Fruit fly (Drosophila melanogaster) whole organism, embryonic: ENCODE data around the gene CG12116.

Experiments used
- Aef1 ChIP-seq: fragments of 200-800 bp; sonication (Bioruptor generic); IDR thresholded peaks from 3 replicates; pipeline ENCODE4 v1.3.6; 2022; ENCODE audit warnings: missing biosample characterization, missing genetic modification characterization
- BEAF-32 ChIP-seq: fragments of 200-800 bp; sonication (Bioruptor generic); optimal IDR thresholded peaks from 3 replicates; lab custom pipeline; 2017; ENCODE audit warnings: missing biosample characterization, missing genetic modification characterization, mild to moderate bottlenecking, moderate library complexity, missing genetic modification reagents
- CG10267 ChIP-seq: fragments of 200-800 bp; sonication (Bioruptor generic); optimal IDR thresholded peaks from 2 replicates; lab custom pipeline; 2018; ENCODE audit warnings: missing biosample characterization, mild to moderate bottlenecking, missing genetic modification characterization, moderate library complexity
- CG10274 ChIP-seq: fragments of 200-800 bp; sonication (Bioruptor generic); optimal IDR thresholded peaks from 3 replicates; lab custom pipeline; 2017; ENCODE audit warnings: missing biosample characterization, mild to moderate bottlenecking, missing genetic modification characterization
- CG11695 ChIP-seq: fragments of 200-800 bp; sonication (Bioruptor generic); IDR thresholded peaks from 3 replicates; pipeline ENCODE4 v1.3.6; 2022; ENCODE audit warnings: missing biosample characterization, missing genetic modification characterization
- CG11696 ChIP-seq: fragments of 200-800 bp; sonication (Bioruptor generic); IDR thresholded peaks from 2 replicates; pipeline ENCODE4 v1.3.6; 2022; ENCODE audit warnings: missing biosample characterization, missing genetic modification characterization
- CG11723 ChIP-seq: fragments of 200-800 bp; sonication (Bioruptor generic); optimal IDR thresholded peaks from 2 replicates; lab custom pipeline; 2017; ENCODE audit warnings: missing biosample characterization, mild to moderate bottlenecking, missing genetic modification characterization
- CG13775 ChIP-seq: fragments of 200-800 bp; sonication (Bioruptor generic); optimal IDR thresholded peaks from 3 replicates; lab custom pipeline; 2017; ENCODE audit warnings: missing biosample characterization, mild to moderate bottlenecking, missing genetic modification characterization
- CG14710 ChIP-seq: fragments of 200-800 bp; sonication (Bioruptor generic); optimal IDR thresholded peaks from 3 replicates; lab custom pipeline; 2019; ENCODE audit warnings: missing biosample characterization, mild to moderate bottlenecking, missing genetic modification characterization, moderate library complexity
- CG15601 ChIP-seq: fragments of 200-800 bp; sonication (Bioruptor generic); optimal IDR thresholded peaks from 3 replicates; lab custom pipeline; 2019; ENCODE audit warnings: missing biosample characterization, mild to moderate bottlenecking, missing genetic modification characterization, moderate library complexity
- CG17802 ChIP-seq: fragments of 200-800 bp; sonication (Bioruptor generic); optimal IDR thresholded peaks from 2 replicates; lab custom pipeline; 2018; ENCODE audit warnings: missing biosample characterization, mild to moderate bottlenecking, missing genetic modification characterization, moderate library complexity
- CG18011 ChIP-seq: fragments of 200-800 bp; sonication (Bioruptor generic); optimal IDR thresholded peaks from 2 replicates; lab custom pipeline; 2017; ENCODE audit warnings: missing biosample characterization, missing genetic modification characterization, mild to moderate bottlenecking, moderate library complexity, missing genotype
- CG2116 ChIP-seq: fragments of 200-800 bp; sonication (Bioruptor generic); optimal IDR thresholded peaks from 3 replicates; lab custom pipeline; 2018; ENCODE audit warnings: missing biosample characterization, mild to moderate bottlenecking, missing genetic modification characterization
- CG2875 ChIP-seq: fragments of 200-800 bp; sonication (Bioruptor generic); optimal IDR thresholded peaks from 2 replicates; lab custom pipeline; 2017; ENCODE audit warnings: missing biosample characterization, mild to moderate bottlenecking, missing genetic modification characterization, missing genetic modification reagents
- CG33557 ChIP-seq: fragments of 200-800 bp; sonication (Bioruptor generic); optimal IDR thresholded peaks from 2 replicates; lab custom pipeline; 2019; ENCODE audit warnings: missing biosample characterization, mild to moderate bottlenecking, missing genetic modification characterization, moderate library complexity
- CG34422 ChIP-seq: fragments of 200-800 bp; sonication (Bioruptor generic); IDR thresholded peaks from 3 replicates; pipeline ENCODE4 v1.3.6; 2022; ENCODE audit warnings: missing biosample characterization, missing genetic modification characterization
- CG4360 ChIP-seq: fragments of 200-800 bp; sonication (Bioruptor generic); IDR thresholded peaks from 2 replicates; pipeline ENCODE4 v1.3.6; 2022; ENCODE audit warnings: missing biosample characterization, missing genetic modification characterization
- CG4820 ChIP-seq: fragments of 200-800 bp; sonication (Bioruptor generic); optimal IDR thresholded peaks from 3 replicates; lab custom pipeline; 2016; ENCODE audit warnings: missing biosample characterization, missing genetic modification characterization
- CG6791 ChIP-seq: fragments of 200-800 bp; sonication (Bioruptor generic); IDR thresholded peaks from 3 replicates; pipeline ENCODE4 v1.3.6; 2022; ENCODE audit warnings: missing biosample characterization, missing genetic modification characterization; ENCODE audit not compliant: partially characterized antibody
- CHES-1-like ChIP-seq: fragments of 200-800 bp; sonication (Bioruptor generic); optimal IDR thresholded peaks from 2 replicates; lab custom pipeline; 2016; ENCODE audit warnings: missing biosample characterization, missing genetic modification characterization
- D19B ChIP-seq: fragments of 200-800 bp; sonication (Bioruptor generic); optimal IDR thresholded peaks from 2 replicates; lab custom pipeline; 2017; ENCODE audit warnings: missing biosample characterization, mild to moderate bottlenecking, missing genetic modification characterization
- Dll ChIP-seq: fragments of 200-800 bp; sonication (Bioruptor generic); IDR thresholded peaks from 4 replicates; pipeline ENCODE4 v1.3.6; 2022; ENCODE audit warnings: missing biosample characterization, missing genetic modification characterization; ENCODE audit not compliant: partially characterized antibody
- E2f2 ChIP-seq: fragments of 200-800 bp; sonication (Bioruptor generic); IDR thresholded peaks from 2 replicates; pipeline ENCODE4 v1.3.6; 2022; ENCODE audit warnings: missing biosample characterization, missing genetic modification characterization
- Hsf ChIP-seq: fragments of 200-800 bp; sonication (Bioruptor generic); optimal IDR thresholded peaks from 3 replicates; lab custom pipeline; 2016; ENCODE audit warnings: missing biosample characterization, missing genetic modification characterization
- Lim3 ChIP-seq: fragments of 200-800 bp; sonication (Bioruptor generic); IDR thresholded peaks from 2 replicates; pipeline ENCODE4 v1.3.6; 2022; ENCODE audit warnings: missing biosample characterization, missing genetic modification characterization
- MTF-1 ChIP-seq: fragments of 200-800 bp; sonication (Bioruptor generic); optimal IDR thresholded peaks from 2 replicates; lab custom pipeline; 2018; ENCODE audit warnings: missing biosample characterization, mild to moderate bottlenecking, missing genetic modification characterization, borderline replicate concordance
- Myb ChIP-seq: fragments of 200-800 bp; sonication (Bioruptor generic); optimal IDR thresholded peaks from 2 replicates; lab custom pipeline; 2016; ENCODE audit warnings: missing biosample characterization, missing genetic modification characterization
- Neu2 ChIP-seq: fragments of 200-800 bp; sonication (Bioruptor generic); optimal IDR thresholded peaks from 3 replicates; lab custom pipeline; 2016; ENCODE audit warnings: missing biosample characterization, missing genetic modification characterization, borderline replicate concordance
- Tbp ChIP-seq: fragments of >200 bp; optimal IDR thresholded peaks from 2 replicates; lab custom pipeline; 2018; ENCODE audit warnings: missing biosample characterization, missing genetic modification characterization
- aop ChIP-seq: fragments of 200-800 bp; sonication (Bioruptor generic); IDR thresholded peaks from 2 replicates; pipeline ENCODE4 v1.3.6; 2022; ENCODE audit warnings: missing biosample characterization, missing genetic modification characterization
- cg ChIP-seq: fragments of 200-800 bp; sonication (Bioruptor generic); optimal IDR thresholded peaks from 3 replicates; lab custom pipeline; 2019; ENCODE audit warnings: missing biosample characterization, mild to moderate bottlenecking, missing genetic modification characterization, moderate library complexity
- chinmo ChIP-seq: fragments of 200-800 bp; sonication (Bioruptor generic); IDR thresholded peaks from 4 replicates; pipeline ENCODE4 v1.3.6; 2022; ENCODE audit warnings: missing biosample characterization, missing genetic modification characterization; ENCODE audit not compliant: partially characterized antibody
- chm ChIP-seq: fragments of 200-800 bp; sonication (Bioruptor generic); IDR thresholded peaks from 2 replicates; pipeline ENCODE4 v1.3.6; 2022; ENCODE audit warnings: missing biosample characterization, missing genetic modification characterization
- crol ChIP-seq: fragments of 200-800 bp; sonication (Bioruptor generic); IDR thresholded peaks from 2 replicates; pipeline ENCODE4 v1.3.6; 2022; ENCODE audit warnings: missing biosample characterization, missing genetic modification characterization
- ewg ChIP-seq: fragments of 200-800 bp; sonication (Bioruptor generic); optimal IDR thresholded peaks from 3 replicates; lab custom pipeline; 2017; ENCODE audit warnings: mild to moderate bottlenecking, missing biosample characterization, missing genetic modification reagents, missing genetic modification characterization
- fru ChIP-seq: fragments of >200 bp; optimal IDR thresholded peaks from 2 replicates; lab custom pipeline; 2017
- gfzf ChIP-seq: fragments of 200-800 bp; sonication (Bioruptor generic); optimal IDR thresholded peaks from 2 replicates; lab custom pipeline; 2016; ENCODE audit warnings: missing biosample characterization, mild to moderate bottlenecking, missing genetic modification characterization, moderate library complexity
- kah ChIP-seq: fragments of 200-800 bp; sonication (Bioruptor generic); optimal IDR thresholded peaks from 2 replicates; lab custom pipeline; 2018; ENCODE audit warnings: missing biosample characterization, mild to moderate bottlenecking, missing genetic modification characterization
- kni ChIP-seq: fragments of 200-800 bp; sonication (Bioruptor generic); optimal IDR thresholded peaks from 3 replicates; lab custom pipeline; 2017; ENCODE audit warnings: mild to moderate bottlenecking, missing biosample characterization, missing genetic modification reagents, missing genetic modification characterization
- lilli ChIP-seq: fragments of 200-800 bp; sonication (Bioruptor generic); optimal IDR thresholded peaks from 3 replicates; lab custom pipeline; 2016; ENCODE audit warnings: missing biosample characterization, missing genetic modification characterization
- lola ChIP-seq, 3 experiments: fragments of >200 bp in 2 of 3; fragments of 200-800 bp in 1 of 3; sonication (Bioruptor generic) in 1 of 3; optimal IDR thresholded peaks; 2 replicates each; lab custom pipeline; 2017 to 2019; ENCODE audit warnings: missing biosample characterization in 3 of 3, missing genetic modification characterization in 3 of 3, mild to moderate bottlenecking in 1 of 3, moderate library complexity in 1 of 3
- rib ChIP-seq: fragments of 200-800 bp; sonication (Bioruptor generic); IDR thresholded peaks from 2 replicates; pipeline ENCODE4 v1.3.6; 2022; ENCODE audit warnings: missing biosample characterization, missing genetic modification characterization
- row ChIP-seq: fragments of 200-800 bp; sonication (Bioruptor generic); IDR thresholded peaks from 3 replicates; pipeline ENCODE4 v1.3.6; 2022; ENCODE audit warnings: missing biosample characterization, missing genetic modification characterization
- sd ChIP-seq: fragments of 200-800 bp; sonication (Bioruptor generic); optimal IDR thresholded peaks from 3 replicates; lab custom pipeline; 2018; ENCODE audit warnings: missing biosample characterization, mild to moderate bottlenecking, missing genetic modification characterization, moderate library complexity
- shn ChIP-seq: fragments of 200-800 bp; sonication (Bioruptor generic); optimal IDR thresholded peaks from 3 replicates; lab custom pipeline; 2016; ENCODE audit warnings: missing biosample characterization, missing genetic modification characterization
- sima ChIP-seq: fragments of 200-800 bp; sonication (Bioruptor generic); optimal IDR thresholded peaks from 2 replicates; lab custom pipeline; 2016; ENCODE audit warnings: missing biosample characterization, missing genetic modification characterization
- slbo ChIP-seq: fragments of 200-800 bp; sonication (Bioruptor generic); IDR thresholded peaks from 2 replicates; pipeline ENCODE4 v1.3.6; 2022; ENCODE audit warnings: missing biosample characterization, missing genetic modification characterization
- tna ChIP-seq: fragments of 200-800 bp; sonication (Bioruptor generic); IDR thresholded peaks from 2 replicates; pipeline ENCODE4 v1.3.6; 2022; ENCODE audit warnings: missing biosample characterization, missing genetic modification characterization; ENCODE audit not compliant: partially characterized antibody
- tx ChIP-seq: fragments of 200-800 bp; sonication (Bioruptor generic); optimal IDR thresholded peaks from 2 replicates; lab custom pipeline; 2016; ENCODE audit warnings: missing biosample characterization, missing genetic modification characterization
- wdn ChIP-seq: fragments of 200-800 bp; sonication (Bioruptor generic); IDR thresholded peaks from 2 replicates; pipeline ENCODE4 v1.3.6; 2022; ENCODE audit warnings: missing biosample characterization, missing genetic modification characterization
- yki ChIP-seq: fragments of >200 bp; optimal IDR thresholded peaks from 3 replicates; lab custom pipeline; 2018
- zfh1 ChIP-seq: fragments of 200-800 bp; sonication (Bioruptor generic); IDR thresholded peaks from 3 replicates; pipeline ENCODE4 v1.3.6; 2022; ENCODE audit warnings: missing biosample characterization, missing genetic modification characterization

CG12116 gene

DNA sequence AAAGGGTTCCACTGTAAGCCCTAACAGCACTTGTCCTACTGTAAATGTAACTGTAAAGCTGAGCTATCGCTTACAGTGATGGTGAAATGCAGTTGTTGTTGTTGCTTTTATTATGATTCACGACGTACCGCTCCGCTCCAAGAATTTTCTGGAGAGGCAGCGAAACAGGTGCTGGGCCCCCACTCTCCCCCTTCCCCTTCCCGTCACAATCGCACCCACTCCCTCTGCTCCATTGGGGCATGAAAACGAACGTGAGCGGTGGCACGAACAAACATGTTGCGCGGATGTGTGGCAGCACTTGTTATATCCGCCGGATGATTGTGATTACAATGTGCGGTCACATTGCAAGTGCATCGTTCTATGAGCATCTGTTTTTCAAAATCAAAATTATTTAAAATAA, 49.3 kb downstream of the CG12116 start (continued):
- no peak for TF ChIP-seq CG33557 (GFP tag; lab: Kevin White, UChicago)
- no peak for TF ChIP-seq Hsf
- TF ChIP-seq rib (GFP tag; lab: Robert Waterston, UW), result no peak
- no peak for TF ChIP-seq cg (GFP tag; lab: Kevin White, UChicago)
- TF ChIP-seq Tbp, result no peak
- TF ChIP-seq Neu2 (GFP tag; lab: Kevin White, UChicago), result no peak
- no peak for TF ChIP-seq tna
- TF ChIP-seq BEAF-32 (GFP tag; lab: Kevin White, UChicago), result no peak
- no peak for TF ChIP-seq zfh1 (GFP tag; lab: Robert Waterston, UW)
- TF ChIP-seq Myb (GFP tag; lab: Kevin White, UChicago), result no peak
- TF ChIP-seq CG2116 (GFP tag; lab: Kevin White, UChicago), result no peak
- no peak for TF ChIP-seq ewg (GFP tag; lab: Kevin White, UChicago)
- TF ChIP-seq aop (GFP tag; lab: Robert Waterston, UW), result no peak
- TF ChIP-seq chm (GFP tag; lab: Robert Waterston, UW), result 0 out of 2 replicates have a peak, but pooled peaks have one; percentile 10
- TF ChIP-seq CG4360 (GFP tag; lab: Robert Waterston, UW), result peak; percentile 71
- peak; percentile 4 for TF ChIP-seq kah (GFP tag; lab: Kevin White, UChicago)
- peak; percentile 84 for TF ChIP-seq crol (GFP tag; lab: Robert Waterston, UW)
- no peak for TF ChIP-seq CG10274 (GFP tag; lab: Kevin White, UChicago)
- TF ChIP-seq CG11723 (GFP tag; lab: Kevin White, UChicago), result no peak
- TF ChIP-seq Aef1, result no peak
- no peak for TF ChIP-seq CG17802
- no peak for TF ChIP-seq CG11695 (GFP tag; lab: Robert Waterston, UW)
- no peak for TF ChIP-seq fru (lab: Kevin White, UChicago)
- TF ChIP-seq sd (tag; lab: Kevin White, UChicago), result peak; percentile 25
- TF ChIP-seq yki (lab: Kevin White, UChicago), result no peak
- TF ChIP-seq kni (GFP tag; lab: Kevin White, UChicago), result peak; percentile 75
- no peak for TF ChIP-seq Dll (GFP tag; lab: Robert Waterston, UW)
- peak; percentile 15; the same call in 1 of the 3 replicates for TF ChIP-seq CG6791 (GFP tag; lab: Robert Waterston, UW)
- no peak for TF ChIP-seq row (GFP tag; lab: Robert Waterston, UW)
- TF ChIP-seq tx (GFP tag; lab: Kevin White, UChicago), result no peak
- TF ChIP-seq CG11696 (GFP tag; lab: Robert Waterston, UW), result no peak
- peak; percentile 43 for TF ChIP-seq CG14710 (tag; lab: Kevin White, UChicago)
- TF ChIP-seq CG2875 (GFP tag; lab: Kevin White, UChicago), result no peak
- TF ChIP-seq D19B (GFP tag; lab: Kevin White, UChicago), result no peak
- no peak for TF ChIP-seq CG15601
- TF ChIP-seq gfzf (GFP tag; lab: Kevin White, UChicago), result peak; percentile 28
- no peak for TF ChIP-seq MTF-1 (GFP tag; lab: Kevin White, UChicago)
- TF ChIP-seq CG10267 (tag; lab: Kevin White, UChicago), result no peak
- TF ChIP-seq lilli, result no peak
- TF ChIP-seq wdn (GFP tag; lab: Robert Waterston, UW), result no peak
- TF ChIP-seq Lim3 (GFP tag; lab: Robert Waterston, UW), result no peak
- no peak for TF ChIP-seq slbo (GFP tag; lab: Robert Waterston, UW)
- TF ChIP-seq shn (GFP tag; lab: Kevin White, UChicago), result no peak
- TF ChIP-seq CHES-1-like (GFP tag; lab: Kevin White, UChicago), result no peak
- TF ChIP-seq chinmo (GFP tag; lab: Robert Waterston, UW), result no peak
- TF ChIP-seq CG13775 (GFP tag; lab: Kevin White, UChicago), result peak; percentile 58
- no peak for TF ChIP-seq E2f2 (GFP tag; lab: Robert Waterston, UW)
- TF ChIP-seq CG4820 (GFP tag; lab: Kevin White, UChicago), result no peak
- TF ChIP-seq lola (GFP tag; optimal IDR thresholded peaks at IDR 0.05; lab: Kevin White, UChicago), result no peak
- TF ChIP-seq CG18011, result no peak
- no peak for TF ChIP-seq sima (GFP tag; lab: Kevin White, UChicago)
- no peak for TF ChIP-seq CG34422 (GFP tag; lab: Robert Waterston, UW)
